Worm (Caenorhabditis elegans) whole organism, L1 larva: ENCODE data around the gene T10B9.14.

ENCODE experiments used
- aly-2 ChIP-seq: fragments of 150-350 bp; optimal IDR thresholded peaks from 2 replicates; lab custom pipeline; 2014; ENCODE audit warnings: missing biosample characterization, missing genetic modification characterization
- elt-3 ChIP-seq, 6 experiments: fragments of 150-350 bp in 1 of 6; sonication (generic microtip); optimal IDR thresholded peaks; 2 replicates each; lab custom pipeline; 2017 to 2018; ENCODE audit warnings: missing biosample characterization in 6 of 6, missing genetic modification characterization in 6 of 6, inconsistent platforms in 1 of 6
- lin-13 ChIP-seq: fragments of 150-350 bp; optimal IDR thresholded peaks from 2 replicates; lab custom pipeline; 2014; ENCODE audit warnings: missing biosample characterization, missing genetic modification reagents, missing genetic modification characterization
- mep-1 ChIP-seq: fragments of 150-350 bp; optimal IDR thresholded peaks from 2 replicates; lab custom pipeline; 2014; ENCODE audit warnings: missing biosample characterization, missing genetic modification characterization
- nhr-11 ChIP-seq: fragments of 150-350 bp; optimal IDR thresholded peaks from 2 replicates; lab custom pipeline; 2014; ENCODE audit warnings: missing biosample characterization, missing genetic modification characterization
- nhr-12 ChIP-seq: sonication (generic microtip); optimal IDR thresholded peaks from 2 replicates; lab custom pipeline; 2017; ENCODE audit warnings: missing biosample characterization, missing genetic modification characterization
- nhr-47 ChIP-seq: sonication (generic microtip); optimal IDR thresholded peaks from 2 replicates; lab custom pipeline; 2016; ENCODE audit warnings: mild to moderate bottlenecking, missing genetic modification characterization, moderate library complexity, missing compliant biosample characterization
- snpc-4 ChIP-seq: fragments of 150-350 bp; optimal IDR thresholded peaks from 2 replicates; lab custom pipeline; 2014; ENCODE audit warnings: missing biosample characterization, missing genetic modification characterization
- ztf-4 ChIP-seq: fragments of 150-350 bp; optimal IDR thresholded peaks from 2 replicates; lab custom pipeline; 2014; ENCODE audit warnings: missing biosample characterization, missing genetic modification characterization

DNA sequence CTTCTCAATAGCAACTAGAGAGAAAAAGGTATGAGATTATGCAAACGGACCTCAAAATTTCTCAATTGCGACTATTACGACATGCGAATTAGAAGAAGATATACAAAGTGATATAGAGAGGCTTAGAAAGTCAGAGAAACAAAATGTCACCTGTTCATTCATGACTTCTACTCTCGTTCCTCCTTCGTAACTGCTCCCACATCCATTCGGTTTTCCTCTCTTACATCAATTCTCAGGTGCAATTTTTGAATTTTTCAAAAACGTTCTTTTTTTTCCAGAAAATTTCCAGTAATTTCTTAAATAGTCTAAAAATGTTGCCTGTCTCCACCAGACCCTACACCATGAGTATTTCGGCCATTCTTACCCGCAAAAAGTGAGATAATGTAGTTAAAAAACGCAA lies 17.5 kb downstream of the T10B9.14 start:
- TF ChIP-seq aly-2 (tag; lab: Kevin White, UChicago): no peak
- TF ChIP-seq lin-13 (GFP tag; lab: Kevin White, UChicago): no peak
- TF ChIP-seq ztf-4 (tag; lab: Kevin White, UChicago): no peak
- no peak for TF ChIP-seq nhr-11 (tag; lab: Kevin White, UChicago)
- no peak for TF ChIP-seq nhr-47
- no peak for TF ChIP-seq mep-1
- TF ChIP-seq snpc-4 (tag; lab: Kevin White, UChicago): no peak
- no peak for TF ChIP-seq nhr-12 (tag; lab: Kevin White, UChicago)
- TF ChIP-seq elt-3 (tag; optimal IDR thresholded peaks at IDR 0.05; lab: Kevin White, UChicago): no peak
